Fruit fly (Drosophila melanogaster) whole organism, embryonic: ENCODE measurements around the gene Hez.

Source experiments
- Atf3 ChIP-seq: fragments of 200-800 bp; sonication (Bioruptor generic); optimal IDR thresholded peaks from 3 replicates; lab custom pipeline; 2016; ENCODE audit warnings: missing biosample characterization, missing genetic modification characterization
- CG11504 ChIP-seq: fragments of 200-800 bp; sonication (Bioruptor generic); optimal IDR thresholded peaks from 3 replicates; lab custom pipeline; 2019; ENCODE audit warnings: missing biosample characterization, mild to moderate bottlenecking, missing genetic modification characterization, moderate library complexity
- CG14014 ChIP-seq: fragments of 200-800 bp; sonication (Bioruptor generic); IDR thresholded peaks from 2 replicates; pipeline ENCODE4 v1.3.6; 2022; ENCODE audit warnings: missing biosample characterization, missing genetic modification characterization
- CG15696 ChIP-seq: fragments of 200-800 bp; sonication (Bioruptor generic); optimal IDR thresholded peaks from 2 replicates; lab custom pipeline; 2019; ENCODE audit warnings: missing biosample characterization, mild to moderate bottlenecking, missing genetic modification characterization, moderate library complexity
- CG18619 ChIP-seq: fragments of 200-800 bp; sonication (Bioruptor generic); optimal IDR thresholded peaks from 3 replicates; lab custom pipeline; 2017; ENCODE audit warnings: missing biosample characterization, mild to moderate bottlenecking, missing genetic modification characterization
- CG18764 ChIP-seq: fragments of 200-800 bp; sonication (Bioruptor generic); optimal IDR thresholded peaks from 3 replicates; lab custom pipeline; 2016; ENCODE audit warnings: missing biosample characterization, missing genetic modification characterization
- CG31365 ChIP-seq: fragments of 200-800 bp; sonication (Bioruptor generic); optimal IDR thresholded peaks from 2 replicates; lab custom pipeline; 2018; ENCODE audit warnings: missing biosample characterization, mild to moderate bottlenecking, missing genetic modification characterization
- CG32772 ChIP-seq: fragments of 200-800 bp; sonication (Bioruptor generic); IDR thresholded peaks from 2 replicates; pipeline ENCODE4 v1.3.6; 2022; ENCODE audit warnings: missing biosample characterization, missing genetic modification characterization
- CG3281 ChIP-seq: fragments of 200-800 bp; sonication (Bioruptor generic); optimal IDR thresholded peaks from 3 replicates; lab custom pipeline; 2017; ENCODE audit warnings: missing biosample characterization, mild to moderate bottlenecking, missing genetic modification characterization
- CG3407 ChIP-seq: fragments of 200-800 bp; sonication (Bioruptor generic); optimal IDR thresholded peaks from 2 replicates; lab custom pipeline; 2018; ENCODE audit warnings: missing biosample characterization, mild to moderate bottlenecking, missing genetic modification characterization
- CG3847 ChIP-seq: fragments of 200-800 bp; sonication (Bioruptor generic); IDR thresholded peaks from 2 replicates; pipeline ENCODE4 v1.3.6; 2022; ENCODE audit warnings: missing biosample characterization, missing genetic modification characterization
- CG4730 ChIP-seq: fragments of 200-800 bp; sonication (Bioruptor generic); IDR thresholded peaks from 2 replicates; pipeline ENCODE4 v1.3.6; 2022; ENCODE audit warnings: missing biosample characterization, missing genetic modification characterization
- CG6683 ChIP-seq: fragments of 200-800 bp; sonication (Bioruptor generic); optimal IDR thresholded peaks from 2 replicates; lab custom pipeline; 2017; ENCODE audit warnings: missing biosample characterization, mild to moderate bottlenecking, missing genetic modification characterization, missing genetic modification reagents
- CG6791 ChIP-seq: fragments of 200-800 bp; sonication (Bioruptor generic); IDR thresholded peaks from 3 replicates; pipeline ENCODE4 v1.3.6; 2022; ENCODE audit warnings: missing biosample characterization, missing genetic modification characterization; ENCODE audit not compliant: partially characterized antibody
- CG6813 ChIP-seq: fragments of 200-800 bp; sonication (Bioruptor generic); optimal IDR thresholded peaks from 2 replicates; lab custom pipeline; 2017; ENCODE audit warnings: missing biosample characterization, missing genetic modification characterization, mild to moderate bottlenecking, moderate library complexity, missing genetic modification reagents
- CG7357 ChIP-seq: fragments of 200-800 bp; sonication (Bioruptor generic); IDR thresholded peaks from 3 replicates; pipeline ENCODE4 v1.3.6; 2022; ENCODE audit warnings: missing biosample characterization, missing genetic modification characterization
- CG8765 ChIP-seq: fragments of 200-800 bp; sonication (Bioruptor generic); IDR thresholded peaks from 2 replicates; pipeline ENCODE4 v1.3.6; 2022; ENCODE audit warnings: missing biosample characterization, missing genetic modification characterization
- CHES-1-like ChIP-seq: fragments of 200-800 bp; sonication (Bioruptor generic); optimal IDR thresholded peaks from 2 replicates; lab custom pipeline; 2016; ENCODE audit warnings: missing biosample characterization, missing genetic modification characterization
- Camta ChIP-seq: fragments of 200-800 bp; sonication (Bioruptor generic); optimal IDR thresholded peaks from 2 replicates; lab custom pipeline; 2016; ENCODE audit warnings: missing biosample characterization, missing genetic modification characterization
- D ChIP-seq, 2 experiments: fragments of 200-800 bp in 1 of 2; fragments of >200 bp in 1 of 2; sonication (Bioruptor generic) in 1 of 2; optimal IDR thresholded peaks; 2 replicates in 1 of 2; 3 replicates in 1 of 2; lab custom pipeline; 2017; ENCODE audit warnings: mild to moderate bottlenecking in 1 of 2, missing biosample characterization in 1 of 2, missing genetic modification characterization in 1 of 2, missing genetic modification reagents in 1 of 2
- HmgD ChIP-seq: fragments of 200-800 bp; sonication (Bioruptor generic); optimal IDR thresholded peaks from 3 replicates; lab custom pipeline; 2016; ENCODE audit warnings: missing biosample characterization, missing genetic modification characterization
- Jarid2 ChIP-seq: fragments of 200-800 bp; sonication (Bioruptor generic); optimal IDR thresholded peaks from 3 replicates; lab custom pipeline; 2017; ENCODE audit warnings: mild to moderate bottlenecking, missing biosample characterization, missing genetic modification reagents, missing genetic modification characterization
- Mrtf ChIP-seq: fragments of 200-800 bp; sonication (Bioruptor generic); IDR thresholded peaks from 3 replicates; pipeline ENCODE4 v1.3.6; 2022; ENCODE audit warnings: missing biosample characterization, missing genetic modification characterization
- Oaz ChIP-seq: fragments of 200-800 bp; sonication (Bioruptor generic); IDR thresholded peaks from 2 replicates; pipeline ENCODE4 v1.3.6; 2022; ENCODE audit warnings: missing biosample characterization, missing genetic modification characterization
- Poxn ChIP-seq: fragments of 200-800 bp; sonication (Bioruptor generic); IDR thresholded peaks from 2 replicates; pipeline ENCODE4 v1.3.6; 2022; ENCODE audit warnings: missing biosample characterization, missing genetic modification characterization
- Ptx1 ChIP-seq: fragments of 200-800 bp; sonication (Bioruptor generic); IDR thresholded peaks from 2 replicates; pipeline ENCODE4 v1.3.6; 2022; ENCODE audit warnings: missing biosample characterization, missing genetic modification characterization
- Ssrp ChIP-seq: fragments of 200-800 bp; sonication (Bioruptor generic); optimal IDR thresholded peaks from 2 replicates; lab custom pipeline; 2018; ENCODE audit warnings: missing biosample characterization, mild to moderate bottlenecking, missing genetic modification characterization, moderate library complexity
- Trl ChIP-seq, 3 experiments: fragments of >200 bp in 2 of 3; fragments of 200-800 bp in 1 of 3; sonication (Bioruptor generic) in 1 of 3; optimal IDR thresholded peaks; 2 replicates in 1 of 3; 3 replicates in 2 of 3; lab custom pipeline; 2016 to 2017; ENCODE audit warnings: missing biosample characterization in 1 of 3, missing genetic modification characterization in 1 of 3
- ap ChIP-seq: fragments of 200-800 bp; sonication (Bioruptor generic); IDR thresholded peaks from 2 replicates; pipeline ENCODE4 v1.3.6; 2022; ENCODE audit warnings: missing biosample characterization, missing genetic modification characterization
- ash1 ChIP-seq: fragments of 200-800 bp; sonication (Bioruptor generic); optimal IDR thresholded peaks from 2 replicates; lab custom pipeline; 2018; ENCODE audit warnings: missing biosample characterization, mild to moderate bottlenecking, missing genetic modification characterization
- btn ChIP-seq: fragments of 200-800 bp; sonication (Bioruptor generic); optimal IDR thresholded peaks from 2 replicates; lab custom pipeline; 2016; ENCODE audit warnings: missing biosample characterization, missing genetic modification characterization
- croc ChIP-seq: fragments of 200-800 bp; sonication (Bioruptor generic); conservative IDR thresholded peaks from 3 replicates; pipeline ENCODE4 v1.3.6; 2022; ENCODE audit warnings: missing biosample characterization, missing genetic modification characterization
- dpn ChIP-seq, 2 experiments: fragments of 200-800 bp; sonication (Bioruptor generic); optimal IDR thresholded peaks; 3 replicates each; lab custom pipeline; 2016; ENCODE audit warnings: missing biosample characterization in 2 of 2, missing genetic modification characterization in 2 of 2
- emc ChIP-seq: fragments of 200-800 bp; sonication (Bioruptor generic); optimal IDR thresholded peaks from 2 replicates; lab custom pipeline; 2016; ENCODE audit warnings: missing biosample characterization, missing genetic modification characterization
- ewg ChIP-seq: fragments of 200-800 bp; sonication (Bioruptor generic); optimal IDR thresholded peaks from 3 replicates; lab custom pipeline; 2017; ENCODE audit warnings: mild to moderate bottlenecking, missing biosample characterization, missing genetic modification reagents, missing genetic modification characterization
- fd64A ChIP-seq: fragments of 200-800 bp; sonication (Bioruptor generic); optimal IDR thresholded peaks from 3 replicates; lab custom pipeline; 2018; ENCODE audit warnings: missing biosample characterization, mild to moderate bottlenecking, missing genetic modification characterization
- gce ChIP-seq: fragments of 200-800 bp; sonication (Bioruptor generic); IDR thresholded peaks from 3 replicates; pipeline ENCODE4 v1.3.6; 2022; ENCODE audit warnings: missing biosample characterization, missing genetic modification characterization
- gcm ChIP-seq: fragments of 200-800 bp; sonication (Bioruptor generic); optimal IDR thresholded peaks from 2 replicates; lab custom pipeline; 2019; ENCODE audit warnings: missing biosample characterization, mild to moderate bottlenecking, missing genetic modification characterization, moderate library complexity
- gcm2 ChIP-seq: fragments of 200-800 bp; sonication (Bioruptor generic); optimal IDR thresholded peaks from 2 replicates; lab custom pipeline; 2016; ENCODE audit warnings: missing biosample characterization, missing genetic modification characterization
- hbn ChIP-seq: fragments of 200-800 bp; sonication (Bioruptor generic); IDR thresholded peaks from 2 replicates; pipeline ENCODE4 v1.3.6; 2022; ENCODE audit warnings: missing biosample characterization, missing genetic modification characterization; ENCODE audit not compliant: partially characterized antibody
- kay ChIP-seq: fragments of 200-800 bp; sonication (Bioruptor generic); optimal IDR thresholded peaks from 2 replicates; lab custom pipeline; 2016; ENCODE audit warnings: missing biosample characterization, missing genetic modification characterization
- maf-S ChIP-seq: fragments of 200-800 bp; sonication (Bioruptor generic); optimal IDR thresholded peaks from 2 replicates; lab custom pipeline; 2016; ENCODE audit warnings: missing biosample characterization, missing genetic modification characterization
- mld ChIP-seq: fragments of 200-800 bp; sonication (Bioruptor generic); IDR thresholded peaks from 3 replicates; pipeline ENCODE4 v1.3.6; 2022; ENCODE audit warnings: missing biosample characterization, missing genetic modification characterization; ENCODE audit not compliant: partially characterized antibody
- oc ChIP-seq: fragments of 200-800 bp; sonication (Bioruptor generic); optimal IDR thresholded peaks from 2 replicates; lab custom pipeline; 2018; ENCODE audit warnings: missing biosample characterization, mild to moderate bottlenecking, missing genetic modification characterization, moderate library complexity
- peb ChIP-seq: fragments of 200-800 bp; sonication (Bioruptor generic); IDR thresholded peaks from 2 replicates; pipeline ENCODE4 v1.3.6; 2022; ENCODE audit warnings: missing biosample characterization, missing genetic modification characterization
- pzg ChIP-seq: fragments of 200-800 bp; sonication (Bioruptor generic); optimal IDR thresholded peaks from 3 replicates; lab custom pipeline; 2018; ENCODE audit warnings: missing biosample characterization, mild to moderate bottlenecking, missing genetic modification characterization, moderate library complexity
- stc ChIP-seq: fragments of 200-800 bp; sonication (Bioruptor generic); IDR thresholded peaks from 2 replicates; pipeline ENCODE4 v1.3.6; 2022; ENCODE audit warnings: missing biosample characterization, missing genetic modification characterization
- unpg ChIP-seq: fragments of 200-800 bp; sonication (Bioruptor generic); optimal IDR thresholded peaks from 3 replicates; lab custom pipeline; 2018; ENCODE audit warnings: missing biosample characterization, mild to moderate bottlenecking, missing genetic modification characterization, moderate library complexity

Gene Hez

dm6 chr3L:9854583-9855519 lies 39.7 kb downstream of the Hez start, which contains the start of gene RasGAP1 (continued):
- TF ChIP-seq CG11504 (tag; lab: Kevin White, UChicago) (peak; percentile 60), CG18619 (no peak), Atf3 (GFP tag; lab: Kevin White, UChicago) (no peak), CG8765 (no peak), hbn (GFP tag; lab: Robert Waterston, UW) (no peak; the same call in 1 of the 2 replicates), Camta (GFP tag; lab: Kevin White, UChicago) (no peak), CG3847 (GFP tag; lab: Robert Waterston, UW) (no peak), CG15696 (tag; lab: Kevin White, UChicago) (no peak), CG14014 (GFP tag; lab: Robert Waterston, UW) (no peak), Trl (optimal IDR thresholded peaks at IDR 0.05; lab: Kevin White, UChicago) (no peak), Trl (GFP tag; optimal IDR thresholded peaks at IDR 0.05; lab: Kevin White, UChicago) (no peak), emc (GFP tag; lab: Kevin White, UChicago) (no peak), CG6683 (GFP tag; lab: Kevin White, UChicago) (no peak), fd64A (no peak), CHES-1-like (GFP tag; lab: Kevin White, UChicago) (peak; percentile 50), mld (GFP tag; lab: Robert Waterston, UW) (no peak), CG31365 (tag; lab: Kevin White, UChicago) (no peak), Mrtf (GFP tag; lab: Robert Waterston, UW) (no peak), gcm (GFP tag; lab: Kevin White, UChicago) (no peak), ap (GFP tag; lab: Robert Waterston, UW) (no peak), stc (GFP tag; lab: Robert Waterston, UW) (no peak), maf-S (GFP tag; lab: Kevin White, UChicago) (no peak), CG7357 (GFP tag; lab: Robert Waterston, UW) (no peak), kay (GFP tag; lab: Kevin White, UChicago) (no peak), Poxn (GFP tag; lab: Robert Waterston, UW) (no peak), ash1 (GFP tag; lab: Kevin White, UChicago) (no peak), unpg (GFP tag; lab: Kevin White, UChicago) (no peak), oc (no peak), Oaz (no peak), CG32772 (GFP tag; lab: Robert Waterston, UW) (0 out of 2 replicates have a peak, but pooled peaks have one; percentile 6), CG3407 (no peak), btn (GFP tag; lab: Kevin White, UChicago) (no peak), peb (GFP tag; lab: Robert Waterston, UW) (no peak), Jarid2 (GFP tag; lab: Kevin White, UChicago) (peak; percentile 78), D (optimal IDR thresholded peaks at IDR 0.05; lab: Kevin White, UChicago) (peak; percentile 12), D (GFP tag; optimal IDR thresholded peaks at IDR 0.05; lab: Kevin White, UChicago) (no peak), pzg (GFP tag; lab: Kevin White, UChicago) (peak; percentile 66), HmgD (GFP tag; lab: Kevin White, UChicago) (peak; percentile 84), Ssrp (no peak), gcm2 (GFP tag; lab: Kevin White, UChicago) (no peak), CG18764 (GFP tag; lab: Kevin White, UChicago) (no peak), CG3281 (no peak), CG6813 (GFP tag; lab: Kevin White, UChicago) (no peak), CG4730 (GFP tag; lab: Robert Waterston, UW) (no peak), gce (GFP tag; lab: Robert Waterston, UW) (no peak), dpn (GFP tag; optimal IDR thresholded peaks at IDR 0.05; lab: Kevin White, UChicago) (no peak), croc (GFP tag; lab: Robert Waterston, UW) (no peak), CG6791 (peak; percentile 53; the same call in 2 of the 3 replicates), ewg (GFP tag; lab: Kevin White, UChicago) (peak; percentile 50), Ptx1 (no peak)
